Worm (Caenorhabditis elegans) whole organism, mixed stage, embryonic: ENCODE measurements around the gene patr-1.

Experiments
- ces-1 ChIP-seq: fragments of 150-350 bp; optimal IDR thresholded peaks from 2 replicates; lab custom pipeline; 2014; ENCODE audit warnings: missing biosample characterization, missing genetic modification reagents, missing genetic modification characterization
- hlh-1 ChIP-seq: fragments of 150-350 bp; optimal IDR thresholded peaks from 2 replicates; lab custom pipeline; 2014; ENCODE audit warnings: missing biosample characterization, missing genetic modification reagents, missing genetic modification characterization
- nhr-237 ChIP-seq: fragments of 150-350 bp; optimal IDR thresholded peaks from 2 replicates; lab custom pipeline; 2014; ENCODE audit warnings: missing biosample characterization, missing genetic modification characterization
- pha-4 ChIP-seq: fragments of 150-350 bp; optimal IDR thresholded peaks from 2 replicates; lab custom pipeline; 2018; ENCODE audit warnings: missing biosample characterization, missing genetic modification reagents, missing genetic modification characterization
- sem-2 ChIP-seq: fragments of 200-800 bp; sonication (Bioruptor generic); optimal IDR thresholded peaks from 2 replicates; lab custom pipeline; 2018; ENCODE audit warnings: mild to moderate bottlenecking, missing genetic modification characterization, missing compliant biosample characterization
- unc-62 ChIP-seq: fragments of 150-350 bp; optimal IDR thresholded peaks from 2 replicates; lab custom pipeline; 2014; ENCODE audit warnings: missing biosample characterization, missing genetic modification reagents, missing genetic modification characterization
- ztf-11 ChIP-seq: fragments of 150-350 bp; optimal IDR thresholded peaks from 2 replicates; lab custom pipeline; 2014; ENCODE audit warnings: missing biosample characterization, missing genetic modification characterization

ce11 chrII:11729757-11730535 lies 47.8 kb downstream of the patr-1 start:
- no peak for TF ChIP-seq pha-4
- TF ChIP-seq hlh-1 (tag; lab: Kevin White, UChicago), result no peak
- no peak for TF ChIP-seq sem-2 (GFP tag; lab: Kevin White, UChicago)
- no peak for TF ChIP-seq ces-1 (GFP tag; lab: Kevin White, UChicago)
- TF ChIP-seq ztf-11, result no peak
- TF ChIP-seq nhr-237, result no peak
- TF ChIP-seq unc-62 (GFP tag; lab: Kevin White, UChicago), result no peak
